Worm (Caenorhabditis elegans): Measurements from ENCODE around the gene gyf-1.

Gene gyf-1

DNA sequence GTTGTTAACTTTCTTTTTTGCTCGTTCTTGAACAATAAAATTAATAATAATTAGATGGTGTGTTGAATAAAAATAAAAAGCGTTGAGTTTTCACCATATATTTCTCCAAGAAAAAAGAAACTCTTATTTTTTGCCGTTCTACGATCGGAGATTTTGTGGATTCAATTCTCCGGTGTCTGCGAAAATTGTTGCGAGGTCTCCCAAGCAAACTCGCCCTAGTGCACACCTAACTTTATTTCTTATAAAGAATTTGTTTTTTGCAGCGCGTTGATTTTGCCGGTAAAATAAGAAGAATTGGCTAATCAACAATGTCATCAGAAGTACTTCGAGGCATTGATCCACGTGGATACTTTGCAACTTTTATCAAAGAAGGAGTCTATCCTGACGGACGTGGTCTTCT lies 57.4 kb downstream of the gyf-1 start, which contains the start of gene exos-8 (continued):
- peak; percentile 6 for TF ChIP-seq skn-1 (tag; optimal IDR thresholded peaks at IDR 0.05)
- TF ChIP-seq efl-1 (optimal IDR thresholded peaks at IDR 0.05): peak; percentile 68 to 76
- peak; percentile 60 to 95 for TF ChIP-seq efl-1 (GFP tag; optimal IDR thresholded peaks at IDR 0.05 in 1 of 2)
- peak in 1 of 6 experiments; percentile 55 for TF ChIP-seq elt-3 (tag; optimal IDR thresholded peaks at IDR 0.05)
- peak; percentile 46 to 71 (median 56) for TF ChIP-seq dpl-1 (GFP tag; optimal IDR thresholded peaks at IDR 0.05)
- peak; percentile 15 for TF ChIP-seq snpc-4 (tag; optimal IDR thresholded peaks at IDR 0.05)
- TF ChIP-seq C16A3.4 (tag; optimal IDR thresholded peaks at IDR 0.05): peak; percentile 65
- TF ChIP-seq nhr-47 (tag; optimal IDR thresholded peaks at IDR 0.05): peak; percentile 60

Measured in whole organism, L1 larva.